Worm (Caenorhabditis elegans): Measurements from ENCODE around the gene T10G3.4.

Gene T10G3.4

ce11 chrV:13512515-13512914, 28.3 kb upstream of the T10G3.4 start:
- no peak for TF ChIP-seq mef-2 (tag; optimal IDR thresholded peaks at IDR 0.05)
- no peak for TF ChIP-seq lin-39 (tag; optimal IDR thresholded peaks at IDR 0.05)
- no peak for TF ChIP-seq C04F5.9 (tag; optimal IDR thresholded peaks at IDR 0.05)
- TF ChIP-seq nhr-84 (tag; optimal IDR thresholded peaks at IDR 0.05): no peak
- no peak for TF ChIP-seq nhr-90 (tag; optimal IDR thresholded peaks at IDR 0.05; ENCODE audit: poor library complexity)
- no peak for TF ChIP-seq ama-1 (optimal IDR thresholded peaks at IDR 0.05)
- no peak for TF ChIP-seq jun-1 (tag; optimal IDR thresholded peaks at IDR 0.05)
- TF ChIP-seq hlh-17 (GFP tag; optimal IDR thresholded peaks at IDR 0.05; ENCODE audit: borderline replicate concordance): no peak
- TF ChIP-seq sox-4 (tag; optimal IDR thresholded peaks at IDR 0.05): no peak
- no peak for TF ChIP-seq efl-1 (optimal IDR thresholded peaks at IDR 0.05)
- TF ChIP-seq efl-1 (GFP tag; optimal IDR thresholded peaks at IDR 0.05 in 1 of 2): no peak
- no peak for TF ChIP-seq pax-3 (tag; optimal IDR thresholded peaks at IDR 0.05)
- no peak for TF ChIP-seq nhr-20 (tag; optimal IDR thresholded peaks at IDR 0.05)
- TF ChIP-seq unc-62 (GFP tag; optimal IDR thresholded peaks at IDR 0.05): no peak
- no peak for TF ChIP-seq ztf-11 (tag; optimal IDR thresholded peaks at IDR 0.05)
- no peak for TF ChIP-seq egl-13 (tag; optimal IDR thresholded peaks at IDR 0.05)
- TF ChIP-seq F16B12.6 (tag; optimal IDR thresholded peaks at IDR 0.05): no peak

- TF ChIP-seq snpc-4 (tag; optimal IDR thresholded peaks at IDR 0.05): no peak
Measured at ce11 chrV:13511618-13512017, 27.4 kb upstream of the T10G3.4 start, which contains the start of gene avr-15. Gene avr-15, minus strand, starts transcription at chrV:13511718.

ce11 chrV:13506321-13506720, 22.1 kb upstream of the T10G3.4 start, which contains the start of gene R11G10.4:
Gene R11G10.4, plus strand, starts transcription at chrV:13506621.
- TF ChIP-seq unc-86 (tag; optimal IDR thresholded peaks at IDR 0.05) (no peak), hlh-17 (GFP tag; optimal IDR thresholded peaks at IDR 0.05; ENCODE audit: borderline replicate concordance) (no peak), fos-1 (tag; optimal IDR thresholded peaks at IDR 0.05) (no peak), ztf-4 (tag; optimal IDR thresholded peaks at IDR 0.05) (no peak), hlh-4 (tag; optimal IDR thresholded peaks at IDR 0.05) (no peak), alr-1 (tag; optimal IDR thresholded peaks at IDR 0.05; ENCODE audit: borderline replicate concordance) (no peak), zip-4 (GFP tag; optimal IDR thresholded peaks at IDR 0.05) (no peak), unc-30 (tag; optimal IDR thresholded peaks at IDR 0.05) (no peak), pqm-1 (tag; optimal IDR thresholded peaks at IDR 0.05) (no peak), swsn-7 (tag; optimal IDR thresholded peaks at IDR 0.05) (no peak), snu-23 (GFP tag; optimal IDR thresholded peaks at IDR 0.05) (no peak), nhr-11 (tag; optimal IDR thresholded peaks at IDR 0.05) (no peak), elt-2 (tag; optimal IDR thresholded peaks at IDR 0.05) (no peak), nhr-76 (tag; optimal IDR thresholded peaks at IDR 0.05) (no peak), ceh-88 (GFP tag; IDR thresholded peaks at IDR 0.05) (no peak), lin-39 (tag; optimal IDR thresholded peaks at IDR 0.05) (no peak), dsc-1 (tag; optimal IDR thresholded peaks at IDR 0.05) (no peak), F16B12.6 (tag; optimal IDR thresholded peaks at IDR 0.05) (no peak)

- TF ChIP-seq fkh-4 (tag; optimal IDR thresholded peaks at IDR 0.05; ENCODE audit: borderline replicate concordance) (no peak), hpl-2 (GFP tag; optimal IDR thresholded peaks at IDR 0.05) (no peak), lin-13 (GFP tag; optimal IDR thresholded peaks at IDR 0.05) (no peak), lin-39 (tag; optimal IDR thresholded peaks at IDR 0.05) (no peak)
Measured at ce11 chrV:13499227-13499626, 15.0 kb upstream of the T10G3.4 start.

ce11 chrV:13497322-13497847, 13.1 kb upstream of the T10G3.4 start, which contains the start of the genes eea-1 and gut-2:
Gene eea-1, minus strand, starts transcription at chrV:13497372.
Gene gut-2, plus strand, starts transcription at chrV:13497690.
- TF ChIP-seq Y116A8C.19 (tag; optimal IDR thresholded peaks at IDR 0.05; ENCODE audit: borderline replicate concordance) (no peak), jun-1 (tag; optimal IDR thresholded peaks at IDR 0.05) (no peak), sup-37 (GFP tag; optimal IDR thresholded peaks at IDR 0.05) (no peak), ama-1 (optimal IDR thresholded peaks at IDR 0.05) (peak; percentile 59), snpc-4 (tag; optimal IDR thresholded peaks at IDR 0.05) (peak; percentile 45), ceh-82 (tag; optimal IDR thresholded peaks at IDR 0.05) (peak; percentile 37 to 59 (median 37)), pqm-1 (tag; optimal IDR thresholded peaks at IDR 0.05) (no peak), isw-1 (GFP tag; IDR thresholded peaks at IDR 0.05) (peak; percentile 22; the same call in 1 of the 2 replicates), zag-1 (tag; optimal IDR thresholded peaks at IDR 0.05) (no peak), pag-3 (tag; optimal IDR thresholded peaks at IDR 0.05; ENCODE audit: borderline replicate concordance, insufficient read depth) (peak; percentile 32), unc-86 (tag; optimal IDR thresholded peaks at IDR 0.05) (no peak), lin-14 (GFP tag; optimal IDR thresholded peaks at IDR 0.05) (peak; percentile 79), lin-13 (GFP tag; optimal IDR thresholded peaks at IDR 0.05) (peak; percentile 43), fkh-4 (tag; optimal IDR thresholded peaks at IDR 0.05; ENCODE audit: borderline replicate concordance) (no peak), aha-1 (tag; optimal IDR thresholded peaks at IDR 0.05) (no peak), alr-1 (tag; optimal IDR thresholded peaks at IDR 0.05; ENCODE audit: borderline replicate concordance) (no peak), hlh-17 (GFP tag; optimal IDR thresholded peaks at IDR 0.05; ENCODE audit: borderline replicate concordance) (no peak), ceh-88 (GFP tag; IDR thresholded peaks at IDR 0.05) (no peak), C34B4.2 (tag; optimal IDR thresholded peaks at IDR 0.05) (no peak)

Measured in whole organism, L1 larva.